Worm (Caenorhabditis elegans) whole organism, L1 larva: Measurements from ENCODE around the gene srv-12.

Source experiments
- aha-1 ChIP-seq: fragments of 150-350 bp; optimal IDR thresholded peaks from 2 replicates; lab custom pipeline; 2014; ENCODE audit warnings: missing biosample characterization, missing genetic modification characterization
- aly-2 ChIP-seq: fragments of 150-350 bp; optimal IDR thresholded peaks from 2 replicates; lab custom pipeline; 2014; ENCODE audit warnings: missing biosample characterization, missing genetic modification characterization
- blmp-1 ChIP-seq: fragments of 150-350 bp; optimal IDR thresholded peaks from 2 replicates; lab custom pipeline; 2014; ENCODE audit warnings: missing biosample characterization, missing genetic modification characterization
- efl-3 ChIP-seq: fragments of 200-800 bp; sonication (Bioruptor generic); optimal IDR thresholded peaks from 2 replicates; lab custom pipeline; 2018; ENCODE audit warnings: mild to moderate bottlenecking, missing genetic modification characterization, missing compliant biosample characterization
- egl-13 ChIP-seq: sonication (generic microtip); optimal IDR thresholded peaks from 2 replicates; lab custom pipeline; 2016; ENCODE audit warnings: missing genotype, missing genetic modification reagents, missing genetic modification characterization, missing compliant biosample characterization
- fkh-8 ChIP-seq: sonication (generic microtip); optimal IDR thresholded peaks from 2 replicates; lab custom pipeline; 2016; ENCODE audit warnings: mild to moderate bottlenecking, missing genetic modification characterization, missing compliant biosample characterization
- isw-1 ChIP-seq: fragments of 200-800 bp; sonication (Bioruptor generic); IDR thresholded peaks from 2 replicates; pipeline ENCODE4 v1.3.6; 2022; ENCODE audit warnings: missing genetic modification characterization, missing compliant biosample characterization
- nhr-11 ChIP-seq: fragments of 150-350 bp; optimal IDR thresholded peaks from 2 replicates; lab custom pipeline; 2014; ENCODE audit warnings: missing biosample characterization, missing genetic modification characterization
- pqm-1 ChIP-seq: sonication (generic microtip); optimal IDR thresholded peaks from 3 replicates; lab custom pipeline; 2017; ENCODE audit warnings: missing biosample characterization, missing genetic modification characterization
- snpc-4 ChIP-seq: fragments of 150-350 bp; optimal IDR thresholded peaks from 2 replicates; lab custom pipeline; 2014; ENCODE audit warnings: missing biosample characterization, missing genetic modification characterization
- sox-4 ChIP-seq: sonication (generic microtip); optimal IDR thresholded peaks from 2 replicates; lab custom pipeline; 2016; ENCODE audit warnings: missing genetic modification characterization, missing compliant biosample characterization
- sptf-1 ChIP-seq: fragments of 150-350 bp; optimal IDR thresholded peaks from 2 replicates; lab custom pipeline; 2014; ENCODE audit warnings: missing biosample characterization, missing genetic modification characterization
- zip-4 ChIP-seq: fragments of 200-800 bp; sonication (Bioruptor generic); optimal IDR thresholded peaks from 2 replicates; lab custom pipeline; 2018; ENCODE audit warnings: mild to moderate bottlenecking, missing genetic modification characterization, moderate library complexity, missing compliant biosample characterization

- no peak for TF ChIP-seq aha-1 (tag; lab: Kevin White, UChicago)
- TF ChIP-seq zip-4 (GFP tag; lab: Kevin White, UChicago): no peak
- no peak for TF ChIP-seq nhr-11 (tag; lab: Kevin White, UChicago)
- no peak for TF ChIP-seq fkh-8 (tag; lab: Kevin White, UChicago)
- no peak for TF ChIP-seq pqm-1 (tag; lab: Kevin White, UChicago)
- no peak for TF ChIP-seq egl-13
- TF ChIP-seq efl-3 (GFP tag; lab: Kevin White, UChicago): no peak
- no peak for TF ChIP-seq sptf-1 (tag; lab: Kevin White, UChicago)
- TF ChIP-seq sox-4: no peak
- TF ChIP-seq blmp-1 (tag; lab: Kevin White, UChicago): no peak
- no peak for TF ChIP-seq aly-2 (tag; lab: Kevin White, UChicago)
- no peak for TF ChIP-seq isw-1
- no peak for TF ChIP-seq snpc-4 (tag; lab: Kevin White, UChicago)
Observed at ce11 chrIV:10095171-10095570, 41.7 kb upstream of the srv-12 start, which contains the start of the genes C04G2.5 and msp-36.
